Worm (Caenorhabditis elegans) whole organism, L2 larva: ENCODE results near the gene Y60C6A.2.

ENCODE experiments used
- alr-1 ChIP-seq: fragments of 150-350 bp; optimal IDR thresholded peaks from 2 replicates; lab custom pipeline; 2014; ENCODE audit warnings: missing biosample characterization, missing genetic modification characterization
- aly-2 ChIP-seq: fragments of 150-350 bp; optimal IDR thresholded peaks from 2 replicates; lab custom pipeline; 2014; ENCODE audit warnings: missing biosample characterization, missing genetic modification characterization
- ama-1 ChIP-seq: fragments of 150-350 bp; optimal IDR thresholded peaks from 2 replicates; lab custom pipeline; 2018; ENCODE audit warnings: inconsistent platforms
- blmp-1 ChIP-seq: sonication (generic microtip); optimal IDR thresholded peaks from 2 replicates; lab custom pipeline; 2017; ENCODE audit warnings: missing genetic modification characterization, mild to moderate bottlenecking, missing compliant biosample characterization, antibody characterized with exemption, moderate library complexity; ENCODE audit not compliant: insufficient read depth
- egl-27 ChIP-seq: sonication (generic microtip); optimal IDR thresholded peaks from 3 replicates; lab custom pipeline; 2017; ENCODE audit warnings: missing biosample characterization, missing genetic modification reagents, missing genetic modification characterization
- lin-13 ChIP-seq: fragments of 150-350 bp; optimal IDR thresholded peaks from 2 replicates; lab custom pipeline; 2014; ENCODE audit warnings: missing biosample characterization, missing genetic modification reagents, missing genetic modification characterization
- nhr-11 ChIP-seq: fragments of 150-350 bp; optimal IDR thresholded peaks from 2 replicates; lab custom pipeline; 2014; ENCODE audit warnings: missing biosample characterization, missing genetic modification characterization
- nhr-237 ChIP-seq: fragments of 150-350 bp; optimal IDR thresholded peaks from 2 replicates; lab custom pipeline; 2014; ENCODE audit warnings: missing biosample characterization, missing genetic modification characterization

DNA sequence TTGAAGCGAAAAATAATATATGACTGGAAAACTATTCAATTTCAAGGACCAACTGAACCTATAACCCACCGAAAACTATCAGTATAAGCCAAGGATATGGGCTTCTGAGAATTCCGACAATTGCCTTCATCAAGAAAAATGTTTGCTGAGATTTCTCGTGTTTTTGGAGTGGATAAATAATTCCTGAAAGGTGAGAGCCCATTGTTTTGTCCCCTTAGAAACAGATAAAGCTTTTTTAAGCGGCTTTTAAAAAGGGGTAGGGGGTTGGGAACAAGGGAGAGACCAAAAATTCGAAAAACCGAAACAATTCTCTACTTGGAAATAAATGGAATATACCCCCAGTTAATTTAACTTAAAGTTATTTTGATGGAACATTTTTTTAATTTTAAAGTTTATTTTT is 18.7 kb downstream of the Y60C6A.2 start, which contains the start of gene C18G1.8:
- no peak for TF ChIP-seq ama-1
- no peak for TF ChIP-seq nhr-237 (tag; lab: Kevin White, UChicago)
- TF ChIP-seq alr-1 (tag; lab: Kevin White, UChicago) = no peak
- no peak for TF ChIP-seq blmp-1 (tag; lab: Kevin White, UChicago)
- TF ChIP-seq lin-13 (GFP tag; lab: Kevin White, UChicago) = no peak
- no peak for TF ChIP-seq aly-2
- TF ChIP-seq nhr-11 (tag; lab: Kevin White, UChicago) = no peak
- TF ChIP-seq egl-27 (tag; lab: Kevin White, UChicago) = no peak
